Fruit fly (Drosophila melanogaster) whole organism, embryonic: ENCODE measurements around the gene Baldspot.

Experiments used
- Antp ChIP-seq: fragments of 200-800 bp; sonication (Bioruptor generic); optimal IDR thresholded peaks from 3 replicates; lab custom pipeline; 2016; ENCODE audit warnings: missing biosample characterization, missing genetic modification characterization
- CG2202 ChIP-seq: fragments of 200-800 bp; sonication (Bioruptor generic); optimal IDR thresholded peaks from 2 replicates; lab custom pipeline; 2018; ENCODE audit warnings: missing biosample characterization, mild to moderate bottlenecking, missing genetic modification characterization
- CG7963 ChIP-seq: fragments of 200-800 bp; sonication (Bioruptor generic); IDR thresholded peaks from 3 replicates; pipeline ENCODE4 v1.3.6; 2022; ENCODE audit warnings: missing biosample characterization, missing genetic modification characterization; ENCODE audit not compliant: partially characterized antibody
- Jarid2 ChIP-seq: fragments of 200-800 bp; sonication (Bioruptor generic); optimal IDR thresholded peaks from 3 replicates; lab custom pipeline; 2017; ENCODE audit warnings: mild to moderate bottlenecking, missing biosample characterization, missing genetic modification reagents, missing genetic modification characterization
- grau ChIP-seq: fragments of 200-800 bp; optimal IDR thresholded peaks from 3 replicates; lab custom pipeline; 2019; ENCODE audit warnings: missing biosample characterization, mild to moderate bottlenecking, missing genetic modification characterization, moderate library complexity
- klu ChIP-seq: fragments of 200-800 bp; sonication (Bioruptor generic); IDR thresholded peaks from 2 replicates; pipeline ENCODE4 v1.3.6; 2022; ENCODE audit warnings: missing biosample characterization, missing genetic modification characterization
- otp ChIP-seq: fragments of 200-800 bp; sonication (Bioruptor generic); IDR thresholded peaks from 3 replicates; pipeline ENCODE4, ENCODE4 v1.3.6; 2022; ENCODE audit warnings: missing biosample characterization, missing genetic modification characterization
- unc-4 ChIP-seq: fragments of 200-800 bp; sonication (Bioruptor generic); IDR thresholded peaks from 2 replicates; pipeline ENCODE4 v1.3.6; 2022; ENCODE audit warnings: missing biosample characterization, missing genetic modification characterization; ENCODE audit not compliant: partially characterized antibody

DNA sequence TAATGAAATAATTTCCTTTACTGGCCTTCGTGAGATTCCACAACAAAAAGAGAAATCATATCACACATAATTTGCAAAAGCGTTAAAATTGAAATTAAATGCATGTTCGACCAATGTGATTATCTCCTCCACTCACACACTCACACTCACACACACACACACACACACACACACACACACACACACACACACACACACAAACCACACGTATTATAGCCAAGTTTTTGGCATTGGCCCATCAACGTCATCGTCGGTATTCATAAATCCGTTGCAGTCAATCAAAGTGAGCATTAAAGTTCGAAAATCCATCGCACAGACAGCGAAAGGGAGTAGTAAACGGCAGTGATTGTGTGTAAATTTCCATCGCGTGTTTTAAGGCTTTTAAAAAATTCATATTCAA lies 28.6 kb upstream of the Baldspot start:
- TF ChIP-seq Antp (GFP tag; lab: Kevin White, UChicago) (no peak), Jarid2 (GFP tag; lab: Kevin White, UChicago) (no peak), unc-4 (GFP tag; lab: Robert Waterston, UW) (no peak), klu (no peak), CG7963 (GFP tag; lab: Robert Waterston, UW) (no peak), grau (no peak), CG2202 (tag; lab: Kevin White, UChicago) (no peak), otp (GFP tag; lab: Robert Waterston, UW) (no peak)
